Fruit fly (Drosophila melanogaster) whole organism, embryonic: Measurements from ENCODE around the gene CG31778.

Experiments
- CG1024 ChIP-seq: fragments of 200-800 bp; sonication (Bioruptor generic); IDR thresholded peaks from 2 replicates; pipeline ENCODE4 v1.3.6; 2022; ENCODE audit warnings: missing biosample characterization, missing genetic modification characterization
- CG11093 ChIP-seq: fragments of 200-800 bp; sonication (Bioruptor generic); IDR thresholded peaks from 3 replicates; pipeline ENCODE4 v1.3.6; 2022; ENCODE audit warnings: missing biosample characterization, missing genetic modification characterization
- CG12659 ChIP-seq: fragments of 200-800 bp; sonication (Bioruptor generic); optimal IDR thresholded peaks from 3 replicates; lab custom pipeline; 2017; ENCODE audit warnings: mild to moderate bottlenecking, missing biosample characterization, missing genetic modification reagents, missing genetic modification characterization
- CG13296 ChIP-seq: fragments of 200-800 bp; sonication (Bioruptor generic); optimal IDR thresholded peaks from 3 replicates; lab custom pipeline; 2018; ENCODE audit warnings: missing biosample characterization, mild to moderate bottlenecking, missing genetic modification characterization
- CG13775 ChIP-seq: fragments of 200-800 bp; sonication (Bioruptor generic); optimal IDR thresholded peaks from 3 replicates; lab custom pipeline; 2017; ENCODE audit warnings: missing biosample characterization, mild to moderate bottlenecking, missing genetic modification characterization
- CG1647 ChIP-seq: fragments of 200-800 bp; sonication (Bioruptor generic); optimal IDR thresholded peaks from 3 replicates; lab custom pipeline; 2016; ENCODE audit warnings: missing biosample characterization, missing genetic modification characterization
- CG17612 ChIP-seq: fragments of 200-800 bp; sonication (Bioruptor generic); IDR thresholded peaks from 2 replicates; pipeline ENCODE4 v1.3.6; 2022; ENCODE audit warnings: missing biosample characterization, missing genetic modification characterization
- CG2116 ChIP-seq: fragments of 200-800 bp; sonication (Bioruptor generic); optimal IDR thresholded peaks from 3 replicates; lab custom pipeline; 2018; ENCODE audit warnings: missing biosample characterization, mild to moderate bottlenecking, missing genetic modification characterization
- CG31441 ChIP-seq: fragments of 200-800 bp; sonication (Bioruptor generic); IDR thresholded peaks from 2 replicates; pipeline ENCODE4 v1.3.6; 2022; ENCODE audit warnings: missing biosample characterization, missing genetic modification characterization
- CG3163 ChIP-seq: fragments of 200-800 bp; sonication (Bioruptor generic); optimal IDR thresholded peaks from 3 replicates; lab custom pipeline; 2016; ENCODE audit warnings: missing biosample characterization, missing genetic modification characterization
- CG4854 ChIP-seq: fragments of 200-800 bp; sonication (Bioruptor generic); optimal IDR thresholded peaks from 2 replicates; lab custom pipeline; 2016; ENCODE audit warnings: missing biosample characterization, missing genetic modification characterization, inconsistent platforms
- CG6254 ChIP-seq: fragments of 200-800 bp; sonication (Bioruptor generic); optimal IDR thresholded peaks from 3 replicates; lab custom pipeline; 2017; ENCODE audit warnings: mild to moderate bottlenecking, missing biosample characterization, missing genetic modification reagents, missing genetic modification characterization
- CG9817 ChIP-seq: fragments of 200-800 bp; sonication (Bioruptor generic); optimal IDR thresholded peaks from 2 replicates; lab custom pipeline; 2018; ENCODE audit warnings: missing biosample characterization, mild to moderate bottlenecking, missing genetic modification characterization, moderate library complexity
- CTCF ChIP-seq: fragments of 200-800 bp; sonication (Bioruptor generic); optimal IDR thresholded peaks from 2 replicates; lab custom pipeline; 2017; ENCODE audit warnings: missing biosample characterization, mild to moderate bottlenecking, missing genetic modification characterization, moderate library complexity
- Deaf1 ChIP-seq: fragments of 200-800 bp; optimal IDR thresholded peaks from 3 replicates; lab custom pipeline; 2019; ENCODE audit warnings: missing biosample characterization, mild to moderate bottlenecking, missing genetic modification characterization, moderate library complexity
- Dfd ChIP-seq, 2 experiments: fragments of >200 bp; optimal IDR thresholded peaks; 2 replicates each; lab custom pipeline; 2017; ENCODE audit warnings: missing biosample characterization in 2 of 2, missing genetic modification characterization in 2 of 2
- Dll ChIP-seq: fragments of 200-800 bp; sonication (Bioruptor generic); IDR thresholded peaks from 4 replicates; pipeline ENCODE4 v1.3.6; 2022; ENCODE audit warnings: missing biosample characterization, missing genetic modification characterization; ENCODE audit not compliant: partially characterized antibody
- Dp ChIP-seq: fragments of 200-800 bp; sonication (Bioruptor generic); optimal IDR thresholded peaks from 2 replicates; lab custom pipeline; 2018; ENCODE audit warnings: missing biosample characterization, mild to moderate bottlenecking, missing genetic modification characterization, moderate library complexity
- E2f2 ChIP-seq: fragments of 200-800 bp; sonication (Bioruptor generic); IDR thresholded peaks from 2 replicates; pipeline ENCODE4 v1.3.6; 2022; ENCODE audit warnings: missing biosample characterization, missing genetic modification characterization
- Pdp1 ChIP-seq, 2 experiments: fragments of 200-800 bp; sonication (Bioruptor generic); optimal IDR thresholded peaks; 3 replicates each; lab custom pipeline; 2016; ENCODE audit warnings: missing biosample characterization in 2 of 2, missing genetic modification characterization in 2 of 2, mild to moderate bottlenecking in 1 of 2, moderate library complexity in 1 of 2
- Sox100B ChIP-seq: fragments of 200-800 bp; sonication (Bioruptor generic); optimal IDR thresholded peaks from 3 replicates; lab custom pipeline; 2018; ENCODE audit warnings: missing biosample characterization, mild to moderate bottlenecking, missing genetic modification characterization
- Spps ChIP-seq: fragments of 200-800 bp; sonication (Bioruptor generic); optimal IDR thresholded peaks from 2 replicates; lab custom pipeline; 2018; ENCODE audit warnings: missing biosample characterization, mild to moderate bottlenecking, missing genetic modification characterization
- Stat92E ChIP-seq, 3 experiments: fragments of >200 bp in 2 of 3; fragments of 200-800 bp in 1 of 3; sonication (Bioruptor generic) in 1 of 3; optimal IDR thresholded peaks; 2 replicates each; lab custom pipeline; 2017 to 2019; ENCODE audit warnings: missing biosample characterization in 3 of 3, missing genetic modification characterization in 3 of 3, mild to moderate bottlenecking in 1 of 3, moderate library complexity in 1 of 3
- ewg ChIP-seq: fragments of 200-800 bp; sonication (Bioruptor generic); optimal IDR thresholded peaks from 3 replicates; lab custom pipeline; 2017; ENCODE audit warnings: mild to moderate bottlenecking, missing biosample characterization, missing genetic modification reagents, missing genetic modification characterization
- fu2 ChIP-seq: fragments of 200-800 bp; sonication (Bioruptor generic); optimal IDR thresholded peaks from 2 replicates; lab custom pipeline; 2016; ENCODE audit warnings: missing biosample characterization, missing genetic modification characterization
- grau ChIP-seq: fragments of 200-800 bp; optimal IDR thresholded peaks from 3 replicates; lab custom pipeline; 2019; ENCODE audit warnings: missing biosample characterization, mild to moderate bottlenecking, missing genetic modification characterization, moderate library complexity
- gsb ChIP-seq: fragments of 200-800 bp; sonication (Bioruptor generic); IDR thresholded peaks from 2 replicates; pipeline ENCODE4 v1.3.6; 2022; ENCODE audit warnings: missing biosample characterization, missing genetic modification characterization
- jing ChIP-seq: fragments of 200-800 bp; sonication (Bioruptor generic); optimal IDR thresholded peaks from 2 replicates; lab custom pipeline; 2018; ENCODE audit warnings: missing biosample characterization, mild to moderate bottlenecking, missing genetic modification characterization
- nerfin-1 ChIP-seq: fragments of 200-800 bp; sonication (Bioruptor generic); optimal IDR thresholded peaks from 3 replicates; lab custom pipeline; 2019; ENCODE audit warnings: missing biosample characterization, mild to moderate bottlenecking, missing genetic modification characterization, moderate library complexity
- odd ChIP-seq: fragments of 200-800 bp; sonication (Bioruptor generic); optimal IDR thresholded peaks from 2 replicates; lab custom pipeline; 2017; ENCODE audit warnings: missing biosample characterization, mild to moderate bottlenecking, missing genetic modification characterization
- pan ChIP-seq, 4 experiments: fragments of >200 bp in 3 of 4; fragments of 200-800 bp in 1 of 4; sonication (Bioruptor generic) in 1 of 4; optimal IDR thresholded peaks in 3 of 4; IDR thresholded peaks in 1 of 4; 2 replicates each; pipeline versions ENCODE4 v1.3.6 to Lab custom; 2017 to 2022; ENCODE audit warnings: missing biosample characterization in 2 of 4, missing genetic modification characterization in 2 of 4, mixed read lengths in 1 of 4
- pfk ChIP-seq: fragments of 200-800 bp; sonication (Bioruptor generic); optimal IDR thresholded peaks from 2 replicates; lab custom pipeline; 2018; ENCODE audit warnings: missing biosample characterization, mild to moderate bottlenecking, missing genetic modification characterization, moderate library complexity
- psq ChIP-seq: fragments of 200-800 bp; sonication (Bioruptor generic); optimal IDR thresholded peaks from 2 replicates; lab custom pipeline; 2017; ENCODE audit warnings: missing biosample characterization, missing genetic modification characterization
- pzg ChIP-seq: fragments of 200-800 bp; sonication (Bioruptor generic); optimal IDR thresholded peaks from 3 replicates; lab custom pipeline; 2018; ENCODE audit warnings: missing biosample characterization, mild to moderate bottlenecking, missing genetic modification characterization, moderate library complexity
- row ChIP-seq: fragments of 200-800 bp; sonication (Bioruptor generic); IDR thresholded peaks from 3 replicates; pipeline ENCODE4 v1.3.6; 2022; ENCODE audit warnings: missing biosample characterization, missing genetic modification characterization
- slbo ChIP-seq: fragments of 200-800 bp; sonication (Bioruptor generic); IDR thresholded peaks from 2 replicates; pipeline ENCODE4 v1.3.6; 2022; ENCODE audit warnings: missing biosample characterization, missing genetic modification characterization
- tap ChIP-seq: fragments of 200-800 bp; optimal IDR thresholded peaks from 3 replicates; lab custom pipeline; 2019; ENCODE audit warnings: missing biosample characterization, mild to moderate bottlenecking, missing genetic modification characterization, moderate library complexity
- tgo ChIP-seq: fragments of 200-800 bp; sonication (Bioruptor generic); IDR thresholded peaks from 3 replicates; pipeline ENCODE4 v1.3.6; 2022; ENCODE audit warnings: missing biosample characterization, missing genetic modification characterization
- tup ChIP-seq: fragments of 200-800 bp; sonication (Bioruptor generic); optimal IDR thresholded peaks from 2 replicates; lab custom pipeline; 2016; ENCODE audit warnings: missing biosample characterization, mild to moderate bottlenecking, missing genetic modification characterization, moderate library complexity
- vnd ChIP-seq: fragments of 200-800 bp; sonication (Bioruptor generic); IDR thresholded peaks from 3 replicates; pipeline ENCODE4 v1.3.6; 2022; ENCODE audit warnings: missing biosample characterization, missing genetic modification characterization; ENCODE audit not compliant: partially characterized antibody

The CG31778 gene

DNA sequence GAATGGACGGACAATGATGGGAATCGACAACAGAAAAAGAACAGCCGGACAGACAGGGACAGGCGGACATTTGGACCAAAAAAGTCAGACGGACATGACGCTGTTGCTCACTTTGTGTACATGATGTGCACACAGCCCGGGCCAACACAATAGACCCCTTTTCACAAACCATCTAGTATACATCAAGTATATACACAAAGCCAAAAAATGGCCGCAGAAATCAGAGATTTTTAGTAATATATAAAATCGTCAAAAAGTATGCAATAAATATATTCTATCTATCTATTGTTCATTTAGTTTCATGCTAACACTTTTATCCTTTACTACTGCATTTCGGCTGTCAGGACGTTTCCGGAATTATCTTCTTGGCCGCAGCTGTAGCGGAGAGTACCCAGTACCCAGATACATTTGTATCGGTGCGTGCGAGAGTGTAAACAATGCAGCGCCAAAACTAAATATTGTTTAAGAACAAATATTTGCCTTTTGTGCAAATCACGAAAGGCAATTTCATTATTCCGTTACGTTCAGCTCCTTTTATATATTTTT is 14.2 kb upstream of the CG31778 start (continued):
- TF ChIP-seq CG9817 (tag; lab: Kevin White, UChicago) (peak; percentile 14), CG6254 (GFP tag; lab: Kevin White, UChicago) (no peak), tap (tag; lab: Kevin White, UChicago) (peak; percentile 17), grau (tag; lab: Kevin White, UChicago) (no peak), CG1024 (0 out of 2 replicates have a peak, but pooled peaks have one; percentile 14), gsb (GFP tag; lab: Robert Waterston, UW) (0 out of 2 replicates have a peak, but pooled peaks have one; percentile 5), pfk (GFP tag; lab: Kevin White, UChicago) (no peak), nerfin-1 (no peak), odd (GFP tag; lab: Kevin White, UChicago) (no peak), Sox100B (GFP tag; lab: Kevin White, UChicago) (peak; percentile 39), jing (GFP tag; lab: Kevin White, UChicago) (no peak), CG13296 (GFP tag; lab: Kevin White, UChicago) (peak; percentile 18), Stat92E (GFP tag; optimal IDR thresholded peaks at IDR 0.05; lab: Kevin White, UChicago) (no peak), ewg (GFP tag; lab: Kevin White, UChicago) (no peak)

DNA sequence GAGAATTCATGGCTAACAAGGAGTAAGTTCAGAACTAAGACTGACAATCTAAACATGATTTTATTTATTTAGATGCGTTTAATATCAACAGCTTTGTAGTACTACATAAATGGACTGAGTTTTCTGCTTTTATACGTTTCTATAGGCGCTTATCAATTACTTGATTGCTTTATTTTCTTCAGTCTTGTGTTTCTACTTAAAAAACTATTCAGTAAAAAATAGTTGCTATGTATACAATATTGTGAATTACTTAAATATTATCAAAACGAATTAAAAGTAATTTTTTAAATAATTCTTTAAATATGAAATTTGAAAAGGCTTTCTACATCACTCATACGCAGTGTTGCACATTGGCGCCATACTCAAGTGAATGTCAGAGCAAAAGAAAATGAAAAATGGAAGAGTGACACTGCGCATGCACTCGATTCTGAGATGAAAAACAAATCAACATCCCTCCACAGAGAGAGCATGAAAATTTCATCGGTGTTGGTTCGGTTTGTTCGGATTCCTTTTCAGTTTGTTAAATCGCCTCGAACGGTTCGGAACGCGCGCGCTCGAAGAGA is 12.5 kb upstream of the CG31778 start, which contains the start of the genes lectin-24A and Shaw:
Gene lectin-24A, minus strand, starts transcription at position 101 of the 563 bp plus-strand sequence.
Gene Shaw, plus strand, starts transcription at position 513 of the 563 bp plus-strand sequence.
- TF ChIP-seq CTCF (GFP tag; lab: Kevin White, UChicago), result no peak
- no peak for TF ChIP-seq CG17612 (GFP tag; lab: Robert Waterston, UW)
- peak; percentile 36; the same call in 1 of the 2 replicates for TF ChIP-seq E2f2 (GFP tag; lab: Robert Waterston, UW)
- no peak for TF ChIP-seq CG12659
- TF ChIP-seq CG4854 (GFP tag; lab: Kevin White, UChicago), result no peak
- no peak for TF ChIP-seq CG3163
- no peak for TF ChIP-seq pan (optimal IDR thresholded peaks at IDR 0.05; lab: Kevin White, UChicago)
- TF ChIP-seq pan (GFP tag; optimal IDR thresholded peaks at IDR 0.05 in 1 of 2, IDR thresholded peaks at IDR 0.05 in 1 of 2), result no peak
- peak; percentile 48 for TF ChIP-seq CG2116 (GFP tag; lab: Kevin White, UChicago)
- peak; percentile 83 for TF ChIP-seq ewg (GFP tag; lab: Kevin White, UChicago)
- no peak for TF ChIP-seq Dll
- no peak for TF ChIP-seq CG1647 (GFP tag; lab: Kevin White, UChicago)
- no peak for TF ChIP-seq vnd (GFP tag; lab: Robert Waterston, UW)
- peak; percentile 31 for TF ChIP-seq psq (GFP tag; lab: Kevin White, UChicago)
- TF ChIP-seq CG13775 (GFP tag; lab: Kevin White, UChicago), result no peak
- TF ChIP-seq Dfd (GFP tag; optimal IDR thresholded peaks at IDR 0.05; lab: Kevin White, UChicago), result no peak
- TF ChIP-seq slbo (GFP tag; lab: Robert Waterston, UW), result no peak
- TF ChIP-seq grau (tag; lab: Kevin White, UChicago), result no peak
- TF ChIP-seq tgo, result no peak
- no peak for TF ChIP-seq tup (GFP tag; lab: Kevin White, UChicago)
- no peak for TF ChIP-seq CG31441 (GFP tag; lab: Robert Waterston, UW)
- TF ChIP-seq pzg (GFP tag; lab: Kevin White, UChicago), result peak; percentile 2
- no peak for TF ChIP-seq Spps (tag; lab: Kevin White, UChicago)
- no peak for TF ChIP-seq CG11093 (GFP tag; lab: Robert Waterston, UW)
- TF ChIP-seq Pdp1 (GFP tag; optimal IDR thresholded peaks at IDR 0.05; lab: Kevin White, UChicago), result no peak
- peak; percentile 73 for TF ChIP-seq Deaf1
- no peak for TF ChIP-seq row
- TF ChIP-seq Dp (GFP tag; lab: Kevin White, UChicago), result peak; percentile 19
- TF ChIP-seq fu2 (GFP tag; lab: Kevin White, UChicago), result no peak
- TF ChIP-seq, all 482 proteins: peak for 7
